Worm (Caenorhabditis elegans): Measurements from ENCODE around the gene F02A9.7.
A peak's percentile ranks its signal among the peaks of the same experiment; 100 is the strongest.

Gene F02A9.7

DNA sequence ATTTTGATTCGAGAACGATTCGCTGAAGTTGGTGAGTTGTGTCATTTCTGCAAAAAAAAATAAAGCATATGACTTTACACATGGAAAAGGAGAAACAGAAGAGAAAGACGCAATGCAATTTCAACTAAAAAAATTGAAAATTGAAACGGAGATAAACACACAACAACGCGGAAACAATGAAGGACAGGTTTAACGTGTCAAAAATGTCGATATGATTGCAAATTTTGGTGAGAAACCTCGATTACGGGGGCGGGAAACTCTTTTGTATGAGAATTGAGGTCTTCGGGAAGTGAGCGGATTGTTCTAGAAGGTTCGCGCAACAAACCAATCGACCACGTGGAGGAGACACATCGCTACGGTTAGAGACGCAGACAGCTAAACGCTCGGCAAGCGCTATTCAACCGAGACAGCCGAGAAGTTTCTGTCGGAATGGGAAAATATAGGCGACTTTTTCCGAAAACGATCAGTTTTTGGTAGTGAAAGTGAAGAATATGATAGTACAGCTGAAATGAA, 21.6 kb downstream of the F02A9.7 start, which contains the start of gene R107.5 (continued):
- TF ChIP-seq nfya-1 (tag; optimal IDR thresholded peaks at IDR 0.05) (peak; percentile 94), nhr-11 (tag; optimal IDR thresholded peaks at IDR 0.05) (no peak), ref-2 (tag; optimal IDR thresholded peaks at IDR 0.05) (peak; percentile 95), T23F11.4 (GFP tag; optimal IDR thresholded peaks at IDR 0.05) (no peak), hlh-13 (GFP tag; optimal IDR thresholded peaks at IDR 0.05) (no peak), ama-1 (optimal IDR thresholded peaks at IDR 0.05) (no peak), pha-4 (tag; optimal IDR thresholded peaks at IDR 0.05) (no peak), fkh-6 (tag; optimal IDR thresholded peaks at IDR 0.05) (no peak), eyg-1 (tag; optimal IDR thresholded peaks at IDR 0.05) (no peak), dmd-4 (tag; optimal IDR thresholded peaks at IDR 0.05; ENCODE audit: borderline replicate concordance) (no peak), ceh-14 (tag; optimal IDR thresholded peaks at IDR 0.05) (peak; percentile 56), ceh-22 (tag; optimal IDR thresholded peaks at IDR 0.05) (peak; percentile 30), ets-4 (tag; optimal IDR thresholded peaks at IDR 0.05) (peak; percentile 45), sox-2 (GFP tag; IDR thresholded peaks at IDR 0.05) (peak; percentile 58), ceh-48 (tag; optimal IDR thresholded peaks at IDR 0.05) (peak; percentile 38), ttx-3 (tag; optimal IDR thresholded peaks at IDR 0.05) (no peak), mec-3 (tag; optimal IDR thresholded peaks at IDR 0.05; ENCODE audit: borderline replicate concordance) (no peak), unc-86 (tag; optimal IDR thresholded peaks at IDR 0.05) (peak; percentile 57), ahr-1 (tag; optimal IDR thresholded peaks at IDR 0.05) (no peak), hlh-8 (tag; optimal IDR thresholded peaks at IDR 0.05) (no peak), tbx-7 (tag; optimal IDR thresholded peaks at IDR 0.05) (no peak), hlh-6 (tag; optimal IDR thresholded peaks at IDR 0.05) (no peak), npax-4 (tag; optimal IDR thresholded peaks at IDR 0.05) (no peak), unc-55 (GFP tag; optimal IDR thresholded peaks at IDR 0.05) (peak; percentile 97), fax-1 (tag; optimal IDR thresholded peaks at IDR 0.05) (no peak), dve-1 (tag; optimal IDR thresholded peaks at IDR 0.05) (peak; percentile 31), gmeb-2 (tag; optimal IDR thresholded peaks at IDR 0.05) (peak; percentile 53), ceh-30 (tag; optimal IDR thresholded peaks at IDR 0.05) (peak; percentile 91), syd-9 (tag; optimal IDR thresholded peaks at IDR 0.05) (peak; percentile 87), unc-42 (tag; optimal IDR thresholded peaks at IDR 0.05) (peak; percentile 49), lin-11 (tag; optimal IDR thresholded peaks at IDR 0.05) (no peak)

- TF ChIP-seq pag-3 (tag; optimal IDR thresholded peaks at IDR 0.05; ENCODE audit: borderline replicate concordance) (no peak), ama-1 (optimal IDR thresholded peaks at IDR 0.05) (peak; percentile 9)
Observed at ce11 chrIII:9053263-9053662, 22.2 kb downstream of the F02A9.7 start.

ce11 chrIII:9052371-9052978, 23.0 kb downstream of the F02A9.7 start:
- TF ChIP-seq unc-86 (tag; optimal IDR thresholded peaks at IDR 0.05) (no peak), ceh-9 (tag; optimal IDR thresholded peaks at IDR 0.05) (no peak), unc-55 (GFP tag; optimal IDR thresholded peaks at IDR 0.05) (peak; percentile 27), ceh-18 (tag; optimal IDR thresholded peaks at IDR 0.05) (peak; percentile 16), mec-3 (tag; optimal IDR thresholded peaks at IDR 0.05; ENCODE audit: borderline replicate concordance) (no peak), pax-1 (tag; optimal IDR thresholded peaks at IDR 0.05) (no peak), C08G9.2 (tag; optimal IDR thresholded peaks at IDR 0.05) (no peak), madf-2 (tag; optimal IDR thresholded peaks at IDR 0.05) (no peak), gmeb-2 (tag; optimal IDR thresholded peaks at IDR 0.05) (no peak), ama-1 (optimal IDR thresholded peaks at IDR 0.05) (peak; percentile 35), rnt-1 (tag; optimal IDR thresholded peaks at IDR 0.05) (no peak), ztf-16 (tag; optimal IDR thresholded peaks at IDR 0.05) (no peak), nfya-1 (tag; optimal IDR thresholded peaks at IDR 0.05) (peak; percentile 43), nhr-11 (tag; optimal IDR thresholded peaks at IDR 0.05) (no peak), ceh-34 (tag; optimal IDR thresholded peaks at IDR 0.05) (no peak), tbx-2 (tag; optimal IDR thresholded peaks at IDR 0.05) (peak; percentile 47), zip-5 (tag; optimal IDR thresholded peaks at IDR 0.05) (no peak), sox-2 (GFP tag; IDR thresholded peaks at IDR 0.05) (no peak), lim-6 (tag; optimal IDR thresholded peaks at IDR 0.05) (no peak), lin-11 (tag; optimal IDR thresholded peaks at IDR 0.05) (peak; percentile 9), fkh-6 (tag; optimal IDR thresholded peaks at IDR 0.05) (peak; percentile 57), ceh-48 (tag; optimal IDR thresholded peaks at IDR 0.05) (no peak), hlh-13 (GFP tag; optimal IDR thresholded peaks at IDR 0.05) (no peak), syd-9 (tag; optimal IDR thresholded peaks at IDR 0.05) (peak; percentile 66), pros-1 (tag; optimal IDR thresholded peaks at IDR 0.05) (peak; percentile 58), ceh-31 (tag; optimal IDR thresholded peaks at IDR 0.05) (peak; percentile 61), nhr-232 (tag; optimal IDR thresholded peaks at IDR 0.05) (no peak), eyg-1 (tag; optimal IDR thresholded peaks at IDR 0.05) (no peak), K09A11.1 (tag; optimal IDR thresholded peaks at IDR 0.05; ENCODE audit: insufficient read depth) (no peak), hlh-30 (tag; optimal IDR thresholded peaks at IDR 0.05; ENCODE audit: insufficient read depth) (no peak)

All from whole organism, late embryonic.